Worm (Caenorhabditis elegans) whole organism, midembryonic: ENCODE results near the gene Y38E10A.17.

ENCODE experiments used
- cog-1 ChIP-seq: sonication (generic microtip); optimal IDR thresholded peaks from 2 replicates; lab custom pipeline; 2016; ENCODE audit warnings: missing genetic modification characterization, missing compliant biosample characterization
- flt-1 ChIP-seq: fragments of 200-800 bp; sonication (Bioruptor generic); IDR thresholded peaks from 2 replicates; pipeline ENCODE4 v1.3.6; 2022; ENCODE audit warnings: missing genetic modification characterization, missing compliant biosample characterization
- ref-1 ChIP-seq: fragments of 200-800 bp; sonication (Bioruptor generic); conservative IDR thresholded peaks from 2 replicates; pipeline ENCODE4 v1.3.6; 2022; ENCODE audit warnings: missing genetic modification reagents, missing genetic modification characterization, missing compliant biosample characterization
- tab-1 ChIP-seq: fragments of 200-800 bp; sonication (Bioruptor generic); IDR thresholded peaks from 2 replicates; pipeline ENCODE4 v1.3.6; 2022; ENCODE audit warnings: missing genetic modification characterization, missing compliant biosample characterization
- ztf-29 ChIP-seq: fragments of 200-800 bp; sonication (Bioruptor generic); IDR thresholded peaks from 2 replicates; pipeline ENCODE4 v1.3.6; 2022; ENCODE audit warnings: missing genetic modification reagents, missing genetic modification characterization, missing compliant biosample characterization

DNA sequence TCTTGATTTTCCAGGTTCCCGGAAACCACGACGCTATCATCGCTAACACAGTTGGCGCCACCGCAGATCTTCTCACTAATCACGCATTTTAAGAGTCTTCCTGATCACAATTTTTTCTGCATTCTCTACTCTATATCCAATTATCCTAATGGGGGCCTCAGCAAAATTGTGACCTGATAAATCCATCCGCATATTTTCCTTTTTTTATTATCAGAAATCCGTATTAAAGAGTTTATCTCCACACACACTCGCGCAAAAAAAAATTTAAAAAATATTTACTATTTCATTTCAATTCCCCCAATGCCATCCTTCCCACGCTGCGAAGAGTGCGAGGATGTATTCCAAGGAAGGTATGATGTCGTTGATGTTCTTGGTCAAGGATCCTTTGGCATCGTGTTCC, 27.7 kb downstream of the Y38E10A.17 start, which contains the start of gene Y38E10A.8:
- TF ChIP-seq cog-1 = no peak
- TF ChIP-seq tab-1 (GFP tag; lab: Robert Waterston, UW) = no peak
- TF ChIP-seq ztf-29 (GFP tag; lab: Robert Waterston, UW) = no peak
- no peak for TF ChIP-seq ref-1
- no peak for TF ChIP-seq flt-1 (GFP tag; lab: Robert Waterston, UW)
